Fruit fly (Drosophila melanogaster): Measurements from ENCODE around the gene CG7483.
A peak's percentile ranks its signal among the peaks of the same experiment; 100 is the strongest.

Gene CG7483

DNA sequence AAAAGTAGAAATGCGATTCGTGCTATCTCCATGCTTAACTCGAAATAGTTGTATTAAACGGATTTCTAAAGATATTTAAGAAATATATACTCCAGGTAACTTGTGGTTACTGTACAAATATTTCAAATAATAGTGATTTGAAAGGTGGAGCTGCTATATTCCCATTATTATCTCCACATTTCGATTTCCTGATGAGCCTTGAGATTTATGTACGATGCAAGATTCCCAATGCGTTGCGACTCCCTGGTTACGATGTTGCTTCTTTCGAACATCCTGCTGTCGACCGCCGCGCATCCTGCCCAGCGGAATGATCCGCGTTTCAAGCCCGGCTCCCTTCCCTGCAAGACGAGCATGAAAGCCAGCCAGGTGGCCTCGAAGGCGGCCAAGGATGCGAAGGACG is 971 bp upstream of the CG7483 start, which contains the start of the genes CG11694 and CG11698:
Gene CG11694, minus strand, starts transcription at position 101 of the 400 bp plus-strand sequence.
Gene CG11698, plus strand, starts transcription at position 152 of the 400 bp plus-strand sequence.
- TF ChIP-seq OdsH (GFP tag; optimal IDR thresholded peaks at IDR 0.05) (no peak), brk (GFP tag; optimal IDR thresholded peaks at IDR 0.05) (no peak), rgr (GFP tag; optimal IDR thresholded peaks at IDR 0.05) (no peak), fru (GFP tag; optimal IDR thresholded peaks at IDR 0.05) (no peak), CrebA (GFP tag; optimal IDR thresholded peaks at IDR 0.05; ENCODE audit: borderline replicate concordance) (no peak), CG32264 (GFP tag; optimal IDR thresholded peaks at IDR 0.05) (no peak), br (GFP tag; optimal IDR thresholded peaks at IDR 0.05) (no peak), Dif (GFP tag; optimal IDR thresholded peaks at IDR 0.05; ENCODE audit: partially characterized antibody) (no peak), sage (GFP tag; optimal IDR thresholded peaks at IDR 0.05) (no peak), ey (GFP tag; optimal IDR thresholded peaks at IDR 0.05) (no peak)

- TF ChIP-seq rgr (GFP tag; optimal IDR thresholded peaks at IDR 0.05) = no peak
- TF ChIP-seq Sp1 (GFP tag; optimal IDR thresholded peaks at IDR 0.05) = no peak
- no peak for TF ChIP-seq Dfd (GFP tag; optimal IDR thresholded peaks at IDR 0.05)
- TF ChIP-seq dmrt93B (GFP tag; optimal IDR thresholded peaks at IDR 0.05) = no peak
- TF ChIP-seq jim (GFP tag; optimal IDR thresholded peaks at IDR 0.05) = no peak
- peak; percentile 100 for TF ChIP-seq Vsx2 (GFP tag; optimal IDR thresholded peaks at IDR 0.05; ENCODE audit: partially characterized antibody)
- TF ChIP-seq Myc (optimal IDR thresholded peaks at IDR 0.05) = peak; percentile 28
- peak; percentile 100 for TF ChIP-seq dl (GFP tag; optimal IDR thresholded peaks at IDR 0.05; ENCODE audit: insufficient read depth in 1 of 2, partially characterized antibody in 2 of 2)
- peak; percentile 100 for TF ChIP-seq Dif (GFP tag; optimal IDR thresholded peaks at IDR 0.05; ENCODE audit: partially characterized antibody)
- TF ChIP-seq Hr78 (GFP tag; optimal IDR thresholded peaks at IDR 0.05) = no peak
Observed at dm6 chr3R:8316344-8317105, 3.5 kb downstream of the CG7483 start, which contains the start of gene Coq2. Gene Coq2 (minus strand): TSS chr3R:8316543.

dm6 chr3R:8317215-8317614 is 4.2 kb downstream of the CG7483 start, which contains the start of gene Ctr1B:
Gene Ctr1B (plus strand): TSS chr3R:8317612.
- no peak for TF ChIP-seq Myc (optimal IDR thresholded peaks at IDR 0.05)
- peak; percentile 13 for TF ChIP-seq Dif (GFP tag; optimal IDR thresholded peaks at IDR 0.05; ENCODE audit: partially characterized antibody)
- TF ChIP-seq usp (GFP tag; optimal IDR thresholded peaks at IDR 0.05) = no peak
- TF ChIP-seq Vsx2 (GFP tag; optimal IDR thresholded peaks at IDR 0.05; ENCODE audit: partially characterized antibody) = peak; percentile 47
- peak in 1 of 2 experiments; percentile 9 for TF ChIP-seq dl (GFP tag; optimal IDR thresholded peaks at IDR 0.05; ENCODE audit: insufficient read depth in 1 of 2, partially characterized antibody in 2 of 2)

DNA sequence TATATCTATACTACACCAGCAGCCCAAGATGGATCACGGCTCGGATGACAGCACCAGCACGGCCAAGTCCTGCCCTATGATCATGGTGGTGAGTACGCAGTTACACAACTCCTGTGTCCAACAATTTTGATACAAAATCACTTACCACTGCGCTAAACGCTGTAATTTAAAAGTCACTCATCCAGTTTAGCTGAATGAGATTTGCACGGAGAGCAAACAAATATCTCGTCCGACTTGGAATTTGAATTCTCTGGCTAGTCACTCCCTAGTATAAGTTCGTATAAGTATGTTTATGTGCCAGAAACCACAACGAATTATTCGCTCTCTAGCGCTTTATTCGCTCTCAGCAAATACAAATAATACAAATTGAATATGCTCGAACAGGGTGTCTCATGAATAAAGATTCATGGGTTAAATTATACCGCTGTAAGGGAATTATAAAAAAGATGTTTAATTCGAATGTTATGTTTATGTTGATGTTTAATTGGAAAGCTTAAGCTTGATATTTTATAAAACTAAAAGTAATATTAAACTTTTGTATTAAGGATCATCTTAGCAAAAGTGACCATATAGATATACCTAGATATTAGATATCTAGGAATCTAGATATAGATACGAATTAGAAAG is 4.8 kb downstream of the CG7483 start:
- no peak for TF ChIP-seq CrebA (GFP tag; optimal IDR thresholded peaks at IDR 0.05; ENCODE audit: borderline replicate concordance)
- TF ChIP-seq Rel (GFP tag; optimal IDR thresholded peaks at IDR 0.05) = no peak
- peak; percentile 57 for TF ChIP-seq Rel (tag; optimal IDR thresholded peaks at IDR 0.05)
- TF ChIP-seq br (GFP tag; optimal IDR thresholded peaks at IDR 0.05) = no peak
- TF ChIP-seq Abd-B (GFP tag; optimal IDR thresholded peaks at IDR 0.05) = no peak
- peak in 1 of 2 experiments; percentile 5 for TF ChIP-seq foxo (GFP tag; optimal IDR thresholded peaks at IDR 0.05)
- TF ChIP-seq dmrt93B (GFP tag; optimal IDR thresholded peaks at IDR 0.05) = no peak

DNA sequence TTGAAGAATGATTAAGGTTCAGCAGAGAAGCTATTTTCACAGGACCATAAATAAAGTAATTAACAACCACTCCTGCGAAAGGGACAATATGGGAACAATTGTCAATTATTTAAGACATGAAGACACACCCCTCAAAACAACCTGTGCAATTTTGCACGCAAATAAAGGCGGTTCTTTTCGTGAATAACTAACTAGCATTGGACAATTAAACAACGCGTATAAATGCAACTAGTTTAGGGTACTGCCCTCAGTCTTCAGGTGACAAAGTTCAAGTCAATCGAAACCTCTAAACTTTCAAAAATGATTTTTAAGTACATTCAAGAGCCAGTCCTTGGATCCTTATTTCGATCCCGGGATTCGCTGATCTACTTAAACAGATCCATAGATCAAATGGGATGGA is 8.4 kb downstream of the CG7483 start, which contains the start of gene Or85a:
Gene Or85a, plus strand, starts transcription at position 301 of the 400 bp plus-strand sequence.
- TF ChIP-seq OdsH (GFP tag; optimal IDR thresholded peaks at IDR 0.05) = no peak
- no peak for TF ChIP-seq Myc (optimal IDR thresholded peaks at IDR 0.05)

DNA sequence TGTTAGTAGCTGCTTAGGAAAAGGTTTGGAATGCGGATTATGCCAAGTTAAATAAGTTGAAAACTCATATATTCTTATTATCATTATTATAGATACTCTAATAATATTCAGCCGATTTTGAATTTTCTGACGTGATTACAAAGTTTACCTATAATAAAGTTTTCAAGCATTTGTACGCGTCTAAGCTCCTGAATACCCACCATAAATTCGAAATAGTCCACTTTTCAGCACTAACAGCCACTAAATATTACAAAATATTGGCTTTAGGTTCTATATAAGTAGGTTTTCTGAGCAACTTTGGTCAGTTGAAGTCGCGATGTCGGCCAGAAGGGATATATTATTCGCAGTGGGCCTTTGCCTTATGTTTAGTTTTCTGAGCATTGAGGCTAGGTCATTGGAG is 11.0 kb downstream of the CG7483 start, which contains the start of gene CG7443:
Gene CG7443, plus strand, starts transcription at position 301 of the 400 bp plus-strand sequence.
- TF ChIP-seq fru (GFP tag; optimal IDR thresholded peaks at IDR 0.05) (no peak), tai (GFP tag; optimal IDR thresholded peaks at IDR 0.05) (no peak), CG32264 (GFP tag; optimal IDR thresholded peaks at IDR 0.05) (no peak), foxo (GFP tag; optimal IDR thresholded peaks at IDR 0.05) (no peak), Myc (optimal IDR thresholded peaks at IDR 0.05) (no peak), HLH106 (tag; optimal IDR thresholded peaks at IDR 0.05) (no peak), Hr78 (GFP tag; optimal IDR thresholded peaks at IDR 0.05) (no peak), Jra (GFP tag; optimal IDR thresholded peaks at IDR 0.05) (no peak), sv (GFP tag; optimal IDR thresholded peaks at IDR 0.05) (no peak), sage (GFP tag; optimal IDR thresholded peaks at IDR 0.05) (no peak), rgr (GFP tag; optimal IDR thresholded peaks at IDR 0.05) (no peak), Dfd (GFP tag; optimal IDR thresholded peaks at IDR 0.05) (no peak)
